Fruit fly (Drosophila melanogaster): ENCODE results near the gene Dad.

Dad gene

dm6 chr3R:17053415-17054177 is at the start of gene Dad (continued):
- no peak for TF ChIP-seq CG31224 (GFP tag; IDR thresholded peaks at IDR 0.05)
- no peak for TF ChIP-seq Six4 (GFP tag; optimal IDR thresholded peaks at IDR 0.05)
- no peak for TF ChIP-seq CG14441 (GFP tag; IDR thresholded peaks at IDR 0.05)
- no peak for TF ChIP-seq TFAM (GFP tag; optimal IDR thresholded peaks at IDR 0.05)
- no peak for TF ChIP-seq croc (GFP tag; conservative IDR thresholded peaks at IDR 0.05)
- TF ChIP-seq zf30C (GFP tag; optimal IDR thresholded peaks at IDR 0.05) = no peak
- TF ChIP-seq CG18764 (GFP tag; optimal IDR thresholded peaks at IDR 0.05) = no peak
- TF ChIP-seq Max (GFP tag; optimal IDR thresholded peaks at IDR 0.05) = no peak
- no peak for TF ChIP-seq zfh2 (GFP tag; optimal IDR thresholded peaks at IDR 0.05)
- no peak for TF ChIP-seq grn (GFP tag; optimal IDR thresholded peaks at IDR 0.05)
- no peak for TF ChIP-seq CG9817 (tag; optimal IDR thresholded peaks at IDR 0.05)
- TF ChIP-seq jigr1 (GFP tag; IDR thresholded peaks at IDR 0.05) = no peak
- no peak for TF ChIP-seq exex (tag; optimal IDR thresholded peaks at IDR 0.05)
- TF ChIP-seq Poxn (GFP tag; IDR thresholded peaks at IDR 0.05) = no peak
- 0 out of 2 replicates have a peak, but pooled peaks have one; percentile 27 for TF ChIP-seq CG5953 (GFP tag; IDR thresholded peaks at IDR 0.05)
- no peak for TF ChIP-seq C15 (GFP tag; IDR thresholded peaks at IDR 0.05)
- no peak for TF ChIP-seq CG6683 (GFP tag; optimal IDR thresholded peaks at IDR 0.05)
- TF ChIP-seq CG8478 (optimal IDR thresholded peaks at IDR 0.05) = no peak
- TF ChIP-seq cato (GFP tag; optimal IDR thresholded peaks at IDR 0.05; ENCODE audit: borderline replicate concordance) = no peak
- TF ChIP-seq kay (GFP tag; optimal IDR thresholded peaks at IDR 0.05) = no peak
- no peak for TF ChIP-seq CG10209 (GFP tag; optimal IDR thresholded peaks at IDR 0.05)
- TF ChIP-seq lola (GFP tag; optimal IDR thresholded peaks at IDR 0.05) = no peak
- TF ChIP-seq Dip2 (GFP tag; IDR thresholded peaks at IDR 0.05) = no peak
- TF ChIP-seq MTF-1 (GFP tag; optimal IDR thresholded peaks at IDR 0.05; ENCODE audit: borderline replicate concordance) = peak; percentile 67
- no peak for TF ChIP-seq Bdp1 (GFP tag; optimal IDR thresholded peaks at IDR 0.05)
- TF ChIP-seq CG16863 (GFP tag; optimal IDR thresholded peaks at IDR 0.05) = no peak
- no peak for TF ChIP-seq esg (GFP tag; conservative IDR thresholded peaks at IDR 0.05)
- no peak for TF ChIP-seq tx (GFP tag; optimal IDR thresholded peaks at IDR 0.05)
- TF ChIP-seq CG12071 (GFP tag; optimal IDR thresholded peaks at IDR 0.05) = no peak
- no peak for TF ChIP-seq NK7.1 (GFP tag; optimal IDR thresholded peaks at IDR 0.05)
- no peak for TF ChIP-seq NC2β (GFP tag; optimal IDR thresholded peaks at IDR 0.05)
- no peak for TF ChIP-seq pan (optimal IDR thresholded peaks at IDR 0.05)
- no peak for TF ChIP-seq pan (GFP tag; optimal IDR thresholded peaks at IDR 0.05 in 1 of 2, IDR thresholded peaks at IDR 0.05 in 1 of 2)
- TF ChIP-seq CG13123 (GFP tag; optimal IDR thresholded peaks at IDR 0.05) = no peak
- no peak for TF ChIP-seq fd102C (GFP tag; optimal IDR thresholded peaks at IDR 0.05)
- TF ChIP-seq row (GFP tag; IDR thresholded peaks at IDR 0.05) = no peak
- peak; percentile 77 for TF ChIP-seq Med (GFP tag)
- no peak for TF ChIP-seq CG4328 (GFP tag; optimal IDR thresholded peaks at IDR 0.05)

dm6 chr3R:17007336-17007735 is 46.5 kb upstream of the Dad start:
- TF ChIP-seq ssp (GFP tag; IDR thresholded peaks at IDR 0.05) = no peak
- TF ChIP-seq CG17328 (GFP tag; IDR thresholded peaks at IDR 0.05) = no peak
- no peak for TF ChIP-seq CG6683 (GFP tag; optimal IDR thresholded peaks at IDR 0.05)
- TF ChIP-seq da (GFP tag; optimal IDR thresholded peaks at IDR 0.05) = no peak
- no peak for TF ChIP-seq CG5180 (GFP tag; optimal IDR thresholded peaks at IDR 0.05)
- no peak for TF ChIP-seq TFAM (GFP tag; optimal IDR thresholded peaks at IDR 0.05)
- TF ChIP-seq CG7556 (GFP tag; optimal IDR thresholded peaks at IDR 0.05) = no peak
- TF ChIP-seq h (optimal IDR thresholded peaks at IDR 0.05) = no peak
- TF ChIP-seq CG17829 (tag; optimal IDR thresholded peaks at IDR 0.05) = no peak
- no peak for TF ChIP-seq p53 (GFP tag; optimal IDR thresholded peaks at IDR 0.05)
- no peak for TF ChIP-seq lmd (GFP tag; IDR thresholded peaks at IDR 0.05)
- TF ChIP-seq CG2116 (GFP tag; optimal IDR thresholded peaks at IDR 0.05) = no peak
- no peak for TF ChIP-seq crp (GFP tag; optimal IDR thresholded peaks at IDR 0.05)
- TF ChIP-seq prd (optimal IDR thresholded peaks at IDR 0.05) = no peak
- TF ChIP-seq prd (GFP tag; IDR thresholded peaks at IDR 0.05) = no peak
- TF ChIP-seq HmgD (GFP tag; optimal IDR thresholded peaks at IDR 0.05) = no peak
- TF ChIP-seq insv (GFP tag; optimal IDR thresholded peaks at IDR 0.05) = no peak
- TF ChIP-seq Ada2b (GFP tag; IDR thresholded peaks at IDR 0.05) = no peak

All from whole organism, embryonic.